Fruit fly (Drosophila melanogaster): Measurements from ENCODE around the gene CAH8.

The CAH8 gene

DNA sequence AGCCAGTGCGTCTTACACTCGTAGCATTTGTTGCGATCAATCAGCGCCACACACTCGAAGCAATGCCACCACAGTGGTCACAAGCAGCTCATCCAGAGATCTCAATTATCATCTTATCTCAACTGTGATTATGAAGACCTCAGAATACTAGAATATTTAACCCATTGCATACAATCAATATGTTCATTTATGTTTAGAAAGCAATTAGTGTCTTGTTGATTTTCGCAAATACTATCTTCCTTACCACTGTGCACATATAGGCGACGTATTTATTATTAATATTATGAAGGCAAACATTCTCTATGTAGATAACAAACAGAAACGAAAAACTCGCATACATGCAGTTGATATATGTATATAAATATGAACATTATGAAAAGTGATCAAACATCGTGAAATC, 30.7 kb downstream of the CAH8 start (continued):
- TF ChIP-seq CG31441 (GFP tag; IDR thresholded peaks at IDR 0.05) (peak; percentile 85), D19B (GFP tag; optimal IDR thresholded peaks at IDR 0.05) (no peak), CG7745 (tag; optimal IDR thresholded peaks at IDR 0.05) (peak; percentile 60), cwo (GFP tag; optimal IDR thresholded peaks at IDR 0.05) (peak; percentile 54), lilli (GFP tag; optimal IDR thresholded peaks at IDR 0.05) (peak; percentile 52), CG31388 (GFP tag; optimal IDR thresholded peaks at IDR 0.05) (peak; percentile 13), CG12391 (tag; optimal IDR thresholded peaks at IDR 0.05) (peak; percentile 73), rib (GFP tag; IDR thresholded peaks at IDR 0.05) (no peak), CG9817 (tag; optimal IDR thresholded peaks at IDR 0.05) (no peak), ewg (GFP tag; optimal IDR thresholded peaks at IDR 0.05) (peak; percentile 62), shn (GFP tag; optimal IDR thresholded peaks at IDR 0.05) (peak; percentile 36), HLH54F (GFP tag; optimal IDR thresholded peaks at IDR 0.05) (peak; percentile 9), gcm (GFP tag; optimal IDR thresholded peaks at IDR 0.05) (peak; percentile 57), Mes4 (GFP tag; optimal IDR thresholded peaks at IDR 0.05) (peak; percentile 62), btn (GFP tag; optimal IDR thresholded peaks at IDR 0.05) (peak; percentile 4), Ada2b (GFP tag; IDR thresholded peaks at IDR 0.05) (peak; percentile 69), CG7839 (tag; optimal IDR thresholded peaks at IDR 0.05) (peak; percentile 54), Dfd (GFP tag; optimal IDR thresholded peaks at IDR 0.05) (no peak), eyg (GFP tag; optimal IDR thresholded peaks at IDR 0.05) (peak; percentile 5), gsb (GFP tag; IDR thresholded peaks at IDR 0.05) (peak; percentile 49), chm (GFP tag; IDR thresholded peaks at IDR 0.05) (peak; percentile 77), bigmax (GFP tag; optimal IDR thresholded peaks at IDR 0.05) (no peak), CG13424 (tag; optimal IDR thresholded peaks at IDR 0.05) (peak; percentile 72), CG8944 (GFP tag; optimal IDR thresholded peaks at IDR 0.05) (peak; percentile 53), CG8089 (GFP tag; optimal IDR thresholded peaks at IDR 0.05) (peak; percentile 59), CG10654 (GFP tag; optimal IDR thresholded peaks at IDR 0.05) (peak; percentile 57), odd (GFP tag; optimal IDR thresholded peaks at IDR 0.05) (peak; percentile 55), CG6175 (GFP tag; IDR thresholded peaks at IDR 0.05) (0 out of 3 replicates have a peak, but pooled peaks have one; percentile 13), chn (GFP tag; optimal IDR thresholded peaks at IDR 0.05) (peak; percentile 53), sens (GFP tag) (peak; percentile 94), CG10543 (GFP tag; optimal IDR thresholded peaks at IDR 0.05) (no peak), Hey (tag; optimal IDR thresholded peaks at IDR 0.05) (no peak), Hand (GFP tag; optimal IDR thresholded peaks at IDR 0.05) (no peak), CG16863 (GFP tag; optimal IDR thresholded peaks at IDR 0.05) (peak; percentile 64), pfk (GFP tag; optimal IDR thresholded peaks at IDR 0.05) (no peak), CG6813 (GFP tag; optimal IDR thresholded peaks at IDR 0.05) (peak; percentile 86), Sry-δ (GFP tag; optimal IDR thresholded peaks at IDR 0.05) (peak; percentile 32), sqz (GFP tag; optimal IDR thresholded peaks at IDR 0.05) (peak; percentile 36), CG2116 (GFP tag; optimal IDR thresholded peaks at IDR 0.05) (peak; percentile 46), CG1647 (GFP tag; optimal IDR thresholded peaks at IDR 0.05) (peak; percentile 20), sug (tag; optimal IDR thresholded peaks at IDR 0.05) (peak; percentile 18), CG4854 (GFP tag; optimal IDR thresholded peaks at IDR 0.05) (peak; percentile 62), Dp (GFP tag; optimal IDR thresholded peaks at IDR 0.05) (no peak), HmgD (GFP tag; optimal IDR thresholded peaks at IDR 0.05) (peak; percentile 20), knrl (GFP tag; IDR thresholded peaks at IDR 0.05; ENCODE audit: partially characterized antibody) (no peak), CG34224 (GFP tag; IDR thresholded peaks at IDR 0.05; ENCODE audit: partially characterized antibody) (no peak), CG32767 (GFP tag; IDR thresholded peaks at IDR 0.05) (no peak; the same call in 1 of the 2 replicates), so (GFP tag; IDR thresholded peaks at IDR 0.05) (peak; percentile 58; the same call in 1 of the 3 replicates), CG10274 (GFP tag; optimal IDR thresholded peaks at IDR 0.05) (no peak), Ravus (GFP tag; IDR thresholded peaks at IDR 0.05) (no peak; the same call in 1 of the 2 replicates), CrebB (tag; optimal IDR thresholded peaks at IDR 0.05) (peak; percentile 42)

Measured in whole organism, embryonic.